Worm (Caenorhabditis elegans) whole organism, L2 larva: Measurements from ENCODE around the gene C13A10.1.

Source experiments
- C34F6.9 ChIP-seq: fragments of 150-350 bp; optimal IDR thresholded peaks from 2 replicates; lab custom pipeline; 2014; ENCODE audit warnings: missing biosample characterization, missing genetic modification characterization
- F13H6.1 ChIP-seq: sonication (generic microtip); optimal IDR thresholded peaks from 2 replicates; lab custom pipeline; 2016; ENCODE audit warnings: missing genetic modification characterization, missing compliant biosample characterization
- R02D3.7 ChIP-seq: fragments of 150-350 bp; optimal IDR thresholded peaks from 2 replicates; lab custom pipeline; 2014; ENCODE audit warnings: missing biosample characterization, missing genetic modification characterization
- alr-1 ChIP-seq: fragments of 150-350 bp; optimal IDR thresholded peaks from 2 replicates; lab custom pipeline; 2014; ENCODE audit warnings: missing biosample characterization, missing genetic modification characterization
- fos-1 ChIP-seq: fragments of 150-350 bp; optimal IDR thresholded peaks from 2 replicates; lab custom pipeline; 2014; ENCODE audit warnings: missing biosample characterization, missing genetic modification characterization
- nhr-11 ChIP-seq: fragments of 150-350 bp; optimal IDR thresholded peaks from 2 replicates; lab custom pipeline; 2014; ENCODE audit warnings: missing biosample characterization, missing genetic modification characterization
- nhr-23 ChIP-seq: fragments of 150-350 bp; optimal IDR thresholded peaks from 2 replicates; lab custom pipeline; 2014; ENCODE audit warnings: missing biosample characterization, missing genetic modification reagents, missing genetic modification characterization
- nhr-6 ChIP-seq: fragments of 150-350 bp; optimal IDR thresholded peaks from 2 replicates; lab custom pipeline; 2014; ENCODE audit warnings: missing biosample characterization, missing genetic modification characterization
- skn-1 ChIP-seq: sonication (generic microtip); optimal IDR thresholded peaks from 2 replicates; lab custom pipeline; 2017; ENCODE audit warnings: missing biosample characterization, missing genetic modification characterization

C13A10.1 gene

ce11 chrII:1301554-1301953 lies 53.9 kb downstream of the C13A10.1 start, which contains the start of gene glb-31:
Gene glb-31 (minus strand): TSS chrII:1301654.
- TF ChIP-seq R02D3.7 (no peak), alr-1 (tag; lab: Kevin White, UChicago) (no peak), fos-1 (tag; lab: Kevin White, UChicago) (no peak), nhr-6 (tag; lab: Kevin White, UChicago) (no peak), nhr-23 (tag; lab: Kevin White, UChicago) (no peak), nhr-11 (no peak), F13H6.1 (tag; lab: Kevin White, UChicago) (no peak), skn-1 (no peak), C34F6.9 (tag; lab: Kevin White, UChicago) (no peak)
